Worm (Caenorhabditis elegans) whole organism, L4 larva: Measurements from ENCODE around the gene srv-30.

Experiments used
- F44E2.7 ChIP-seq: fragments of 200-800 bp; sonication (Bioruptor generic); IDR thresholded peaks from 2 replicates; pipeline ENCODE4 v2.1.2; 2022; ENCODE audit warnings: missing genetic modification characterization, missing compliant biosample characterization
- R02D3.7 ChIP-seq: fragments of 150-350 bp; sonication (generic microtip); optimal IDR thresholded peaks from 3 replicates; lab custom pipeline; 2014; ENCODE audit warnings: missing biosample characterization, missing genetic modification characterization
- Y5F2A.4 ChIP-seq: fragments of 200-800 bp; sonication (Bioruptor generic); optimal IDR thresholded peaks from 2 replicates; lab custom pipeline; 2018; ENCODE audit warnings: mild to moderate bottlenecking, missing genetic modification characterization, missing compliant biosample characterization
- Y75B8A.6 ChIP-seq: fragments of 200-800 bp; sonication (Bioruptor generic); IDR thresholded peaks from 2 replicates; pipeline ENCODE4 v1.3.6; 2022; ENCODE audit warnings: missing genetic modification reagents, missing genetic modification characterization, missing compliant biosample characterization
- aha-1 ChIP-seq: fragments of 150-350 bp; peaks from one replicate; lab custom pipeline; 2014; ENCODE audit warnings: missing biosample characterization, missing genetic modification characterization
- arid-1 ChIP-seq: fragments of 200-800 bp; sonication (Bioruptor generic); conservative IDR thresholded peaks from 2 replicates; pipeline ENCODE4 v1.3.6; 2022; ENCODE audit warnings: missing genetic modification reagents, missing genetic modification characterization, missing compliant biosample characterization
- ces-1 ChIP-seq: fragments of 150-350 bp; sonication (generic microtip); optimal IDR thresholded peaks from 4 replicates; lab custom pipeline; 2014; ENCODE audit warnings: missing biosample characterization, missing genetic modification reagents, missing genetic modification characterization
- daf-16 ChIP-seq, 3 experiments: sonication (generic microtip); optimal IDR thresholded peaks; 2 replicates each; lab custom pipeline; 2016 to 2017; ENCODE audit warnings: missing genetic modification characterization in 3 of 3, missing genetic modification reagents in 3 of 3, mild to moderate bottlenecking in 2 of 3, missing compliant biosample characterization in 2 of 3, missing biosample characterization in 1 of 3, moderate library complexity in 1 of 3
- dmd-6 ChIP-seq: fragments of 200-800 bp; sonication (Bioruptor generic); IDR thresholded peaks from 2 replicates; pipeline ENCODE4 v1.3.6; 2022; ENCODE audit warnings: missing genetic modification reagents, missing genetic modification characterization, missing compliant biosample characterization
- dmd-8 ChIP-seq: fragments of 200-800 bp; sonication (Bioruptor generic); IDR thresholded peaks from 2 replicates; pipeline ENCODE4 v1.3.6; 2022; ENCODE audit warnings: missing genetic modification characterization, missing compliant biosample characterization
- dve-1 ChIP-seq: sonication (generic microtip); optimal IDR thresholded peaks from 2 replicates; lab custom pipeline; 2017; ENCODE audit warnings: antibody characterized with exemption, mild to moderate bottlenecking, missing genetic modification characterization, missing compliant biosample characterization; ENCODE audit not compliant: insufficient read depth
- fkh-10 ChIP-seq: fragments of 150-350 bp; optimal IDR thresholded peaks from 2 replicates; lab custom pipeline; 2014; ENCODE audit warnings: missing biosample characterization, missing genetic modification reagents, missing genetic modification characterization
- lim-7 ChIP-seq: fragments of 200-800 bp; sonication (Bioruptor generic); IDR thresholded peaks from 2 replicates; pipeline ENCODE4 v1.3.6; 2022; ENCODE audit warnings: missing genetic modification characterization, missing compliant biosample characterization
- lin-29 ChIP-seq: fragments of 200-800 bp; sonication (Bioruptor generic); IDR thresholded peaks from 2 replicates; pipeline ENCODE4 v1.3.6; 2022; ENCODE audit warnings: missing genetic modification reagents, missing genetic modification characterization, missing compliant biosample characterization
- madf-5 ChIP-seq, 2 experiments: fragments of 200-800 bp; sonication (Bioruptor generic); IDR thresholded peaks; 2 replicates each; pipeline ENCODE4 v1.3.6; 2022; ENCODE audit warnings: missing compliant biosample characterization in 2 of 2, missing genetic modification characterization in 2 of 2
- mdl-1 ChIP-seq, 2 experiments: fragments of 150-350 bp in 1 of 2; sonication (generic microtip) in 1 of 2; optimal IDR thresholded peaks; 2 replicates each; lab custom pipeline; 2014 to 2017; ENCODE audit warnings: missing biosample characterization in 2 of 2, missing genetic modification characterization in 2 of 2
- mdt-29 ChIP-seq: fragments of 200-800 bp; sonication (Bioruptor generic); IDR thresholded peaks from 2 replicates; pipeline ENCODE4 v1.3.6; 2022; ENCODE audit warnings: missing genetic modification reagents, missing genetic modification characterization, missing compliant biosample characterization
- mep-1 ChIP-seq: fragments of 150-350 bp; sonication (generic microtip); optimal IDR thresholded peaks from 3 replicates; lab custom pipeline; 2014; ENCODE audit warnings: missing biosample characterization, missing genetic modification characterization
- mxl-3 ChIP-seq: fragments of 200-800 bp; sonication (Bioruptor generic); optimal IDR thresholded peaks from 2 replicates; lab custom pipeline; 2018; ENCODE audit warnings: mild to moderate bottlenecking, missing genetic modification characterization, missing compliant biosample characterization
- nhr-111 ChIP-seq: fragments of 200-800 bp; sonication (Bioruptor generic); optimal IDR thresholded peaks from 2 replicates; lab custom pipeline; 2018; ENCODE audit warnings: mild to moderate bottlenecking, missing genetic modification characterization, missing compliant biosample characterization
- nhr-28 ChIP-seq: fragments of 150-350 bp; optimal IDR thresholded peaks from 2 replicates; lab custom pipeline; 2014; ENCODE audit warnings: missing biosample characterization, missing genetic modification characterization
- nhr-41 ChIP-seq: fragments of 200-800 bp; sonication (Bioruptor generic); IDR thresholded peaks from 2 replicates; pipeline ENCODE4 v1.3.6; 2022; ENCODE audit warnings: missing genetic modification reagents, missing genetic modification characterization, missing compliant biosample characterization
- nhr-6 ChIP-seq: fragments of 150-350 bp; optimal IDR thresholded peaks from 2 replicates; lab custom pipeline; 2014; ENCODE audit warnings: missing biosample characterization, missing genetic modification characterization
- nhr-76 ChIP-seq: fragments of 150-350 bp; optimal IDR thresholded peaks from 2 replicates; lab custom pipeline; 2014; ENCODE audit warnings: missing biosample characterization, missing genetic modification characterization
- pha-4 ChIP-seq, 2 experiments: fragments of 150-350 bp in 1 of 2; fragments of 200-800 bp in 1 of 2; sonication (Bioruptor generic) in 1 of 2; IDR thresholded peaks in 1 of 2; optimal IDR thresholded peaks in 1 of 2; 2 replicates each; pipeline versions ENCODE4 v1.3.6 to Lab custom; 2014 to 2022; ENCODE audit warnings: missing genetic modification characterization in 2 of 2, missing genetic modification reagents in 2 of 2, missing biosample characterization in 1 of 2, missing compliant biosample characterization in 1 of 2
- php-3 ChIP-seq: fragments of 200-800 bp; sonication (Bioruptor generic); IDR thresholded peaks from 2 replicates; pipeline ENCODE4 v1.3.6; 2022; ENCODE audit warnings: missing genetic modification reagents, missing genetic modification characterization, missing compliant biosample characterization
- pqm-1 ChIP-seq: sonication (generic microtip); optimal IDR thresholded peaks from 2 replicates; lab custom pipeline; 2017; ENCODE audit warnings: missing biosample characterization, missing genetic modification characterization
- snpc-1.2 ChIP-seq: fragments of 200-800 bp; sonication (Bioruptor generic); IDR thresholded peaks from 2 replicates; pipeline ENCODE4 v1.3.6; 2022; ENCODE audit warnings: missing genetic modification reagents, missing genetic modification characterization, missing compliant biosample characterization
- snpc-4 ChIP-seq: fragments of 150-350 bp; optimal IDR thresholded peaks from 2 replicates; lab custom pipeline; 2014; ENCODE audit warnings: missing biosample characterization, missing genetic modification characterization
- unc-130 ChIP-seq: sonication (generic microtip); optimal IDR thresholded peaks from 2 replicates; lab custom pipeline; 2016; ENCODE audit warnings: missing genetic modification reagents, missing genetic modification characterization, missing compliant biosample characterization
- unc-62 ChIP-seq, 3 experiments: fragments of 150-350 bp in 1 of 3; sonication (generic microtip); optimal IDR thresholded peaks in 2 of 3; peaks in 1 of 3; 1 replicate in 1 of 3; 2 replicates in 2 of 3; lab custom pipeline; 2014 to 2017; ENCODE audit warnings: missing biosample characterization in 3 of 3, missing genetic modification characterization in 3 of 3, missing genetic modification reagents in 3 of 3, missing genotype in 1 of 3

Gene srv-30

ce11 chrIV:6237508-6238227, 31.6 kb downstream of the srv-30 start, which contains the start of the genes F58F9.6 and F58F9.8:
Gene F58F9.6, minus strand, starts transcription at chrIV:6237608.
Gene F58F9.8, plus strand, starts transcription at chrIV:6238177.
- TF ChIP-seq snpc-4 (tag; lab: Kevin White, UChicago) = no peak
- no peak for TF ChIP-seq lim-7
- no peak for TF ChIP-seq unc-130 (GFP tag; lab: Kevin White, UChicago)
- no peak for TF ChIP-seq nhr-6 (tag; lab: Kevin White, UChicago)
- no peak for TF ChIP-seq arid-1 (GFP tag; lab: Robert Waterston, UW)
- no peak for TF ChIP-seq Y75B8A.6 (GFP tag; lab: Robert Waterston, UW)
- TF ChIP-seq daf-16 (GFP tag; optimal IDR thresholded peaks at IDR 0.05; lab: Kevin White, UChicago) = no peak
- no peak for TF ChIP-seq daf-16 (tag; optimal IDR thresholded peaks at IDR 0.05; lab: Kevin White, UChicago)
- no peak for TF ChIP-seq php-3 (GFP tag; lab: Robert Waterston, UW)
- no peak for TF ChIP-seq lin-29 (GFP tag; lab: Robert Waterston, UW)
- no peak for TF ChIP-seq mep-1 (tag; lab: Kevin White, UChicago)
- no peak for TF ChIP-seq ces-1 (GFP tag; lab: Kevin White, UChicago)
- TF ChIP-seq nhr-41 (GFP tag; lab: Robert Waterston, UW) = no peak
- no peak for TF ChIP-seq nhr-76 (tag; lab: Kevin White, UChicago)
- no peak for TF ChIP-seq dmd-8

ce11 chrIV:6232769-6233290, 36.4 kb downstream of the srv-30 start, which contains the start of gene F58F9.3:
Gene F58F9.3, plus strand, starts transcription at chrIV:6233240.
- TF ChIP-seq Y5F2A.4 (GFP tag; lab: Kevin White, UChicago) (no peak), nhr-111 (GFP tag; lab: Kevin White, UChicago) (no peak), nhr-6 (tag; lab: Kevin White, UChicago) (no peak), madf-5 (GFP tag; IDR thresholded peaks at IDR 0.05; lab: Robert Waterston, UW) (no peak), dve-1 (tag; lab: Kevin White, UChicago) (peak; percentile 30), F44E2.7 (GFP tag; lab: Robert Waterston, UW) (no peak), unc-62 (GFP tag; optimal IDR thresholded peaks at IDR 0.05 in 1 of 2; lab: Kevin White, UChicago) (peak in 1 of 2 experiments; percentile 88), unc-62 (tag; optimal IDR thresholded peaks at IDR 0.05; lab: Kevin White, UChicago) (no peak), mxl-3 (GFP tag; lab: Kevin White, UChicago) (no peak), dmd-6 (GFP tag; lab: Robert Waterston, UW) (peak; percentile 25; the same call in 1 of the 2 replicates), pqm-1 (tag; lab: Kevin White, UChicago) (peak; percentile 52), daf-16 (GFP tag; optimal IDR thresholded peaks at IDR 0.05; lab: Kevin White, UChicago) (no peak), daf-16 (tag; optimal IDR thresholded peaks at IDR 0.05; lab: Kevin White, UChicago) (peak; percentile 79), nhr-28 (peak; percentile 48), nhr-76 (tag; lab: Kevin White, UChicago) (no peak), R02D3.7 (tag; lab: Kevin White, UChicago) (no peak), fkh-10 (no peak), dmd-8 (no peak), mdt-29 (GFP tag; lab: Robert Waterston, UW) (no peak), pha-4 (GFP tag; IDR thresholded peaks at IDR 0.05; lab: Robert Waterston, UW) (no peak), pha-4 (tag; optimal IDR thresholded peaks at IDR 0.05; lab: Kevin White, UChicago) (no peak), snpc-1.2 (GFP tag; lab: Robert Waterston, UW) (no peak), aha-1 (tag; lab: Kevin White, UChicago) (peak; percentile 73)

ce11 chrIV:6230560-6231073, 38.6 kb downstream of the srv-30 start, which contains the start of gene F58F9.4:
Gene F58F9.4, plus strand, starts transcription at chrIV:6231023.
- TF ChIP-seq pha-4 (GFP tag; IDR thresholded peaks at IDR 0.05; lab: Robert Waterston, UW) (no peak), pha-4 (tag; optimal IDR thresholded peaks at IDR 0.05; lab: Kevin White, UChicago) (no peak), mdl-1 (tag; optimal IDR thresholded peaks at IDR 0.05; lab: Kevin White, UChicago) (no peak), dmd-6 (GFP tag; lab: Robert Waterston, UW) (peak; percentile 37; the same call in 1 of the 2 replicates), pqm-1 (tag; lab: Kevin White, UChicago) (peak; percentile 41), nhr-28 (peak; percentile 28), daf-16 (GFP tag; optimal IDR thresholded peaks at IDR 0.05; lab: Kevin White, UChicago) (no peak), daf-16 (tag; optimal IDR thresholded peaks at IDR 0.05; lab: Kevin White, UChicago) (peak; percentile 31)
- TF ChIP-seq, all 104 proteins: peak for 4
